Worm (Caenorhabditis elegans) whole organism, L2 larva: ENCODE results near the gene pap-1.

ENCODE experiments used
- F13H6.1 ChIP-seq: sonication (generic microtip); optimal IDR thresholded peaks from 2 replicates; lab custom pipeline; 2016; ENCODE audit warnings: missing genetic modification characterization, missing compliant biosample characterization
- R02D3.7 ChIP-seq: fragments of 150-350 bp; optimal IDR thresholded peaks from 2 replicates; lab custom pipeline; 2014; ENCODE audit warnings: missing biosample characterization, missing genetic modification characterization
- ama-1 ChIP-seq: fragments of 150-350 bp; optimal IDR thresholded peaks from 2 replicates; lab custom pipeline; 2018; ENCODE audit warnings: inconsistent platforms
- ceh-82 ChIP-seq: fragments of 150-350 bp; optimal IDR thresholded peaks from 2 replicates; lab custom pipeline; 2014; ENCODE audit warnings: missing biosample characterization, missing genetic modification characterization
- lin-13 ChIP-seq: fragments of 150-350 bp; optimal IDR thresholded peaks from 2 replicates; lab custom pipeline; 2014; ENCODE audit warnings: missing biosample characterization, missing genetic modification reagents, missing genetic modification characterization
- mdl-1 ChIP-seq, 2 experiments: fragments of 150-350 bp in 1 of 2; sonication (generic microtip) in 1 of 2; optimal IDR thresholded peaks; 2 replicates each; lab custom pipeline; 2017; ENCODE audit warnings: missing biosample characterization in 2 of 2, missing genetic modification characterization in 2 of 2
- nhr-11 ChIP-seq: fragments of 150-350 bp; optimal IDR thresholded peaks from 2 replicates; lab custom pipeline; 2014; ENCODE audit warnings: missing biosample characterization, missing genetic modification characterization
- nhr-12 ChIP-seq: fragments of 150-350 bp; optimal IDR thresholded peaks from 2 replicates; lab custom pipeline; 2014; ENCODE audit warnings: missing biosample characterization, missing genetic modification characterization
- nhr-237 ChIP-seq: fragments of 150-350 bp; optimal IDR thresholded peaks from 2 replicates; lab custom pipeline; 2014; ENCODE audit warnings: missing biosample characterization, missing genetic modification characterization
- nhr-25 ChIP-seq: fragments of 150-350 bp; sonication (generic microtip); optimal IDR thresholded peaks from 3 replicates; lab custom pipeline; 2014; ENCODE audit warnings: missing biosample characterization, missing genetic modification characterization
- skn-1 ChIP-seq: sonication (generic microtip); optimal IDR thresholded peaks from 2 replicates; lab custom pipeline; 2017; ENCODE audit warnings: missing biosample characterization, missing genetic modification characterization
- zag-1 ChIP-seq: fragments of 150-350 bp; optimal IDR thresholded peaks from 2 replicates; lab custom pipeline; 2014; ENCODE audit warnings: missing biosample characterization, missing genetic modification characterization
- ztf-11 ChIP-seq: sonication (generic microtip); optimal IDR thresholded peaks from 2 replicates; lab custom pipeline; 2017; ENCODE audit warnings: missing biosample characterization, missing genetic modification characterization

DNA sequence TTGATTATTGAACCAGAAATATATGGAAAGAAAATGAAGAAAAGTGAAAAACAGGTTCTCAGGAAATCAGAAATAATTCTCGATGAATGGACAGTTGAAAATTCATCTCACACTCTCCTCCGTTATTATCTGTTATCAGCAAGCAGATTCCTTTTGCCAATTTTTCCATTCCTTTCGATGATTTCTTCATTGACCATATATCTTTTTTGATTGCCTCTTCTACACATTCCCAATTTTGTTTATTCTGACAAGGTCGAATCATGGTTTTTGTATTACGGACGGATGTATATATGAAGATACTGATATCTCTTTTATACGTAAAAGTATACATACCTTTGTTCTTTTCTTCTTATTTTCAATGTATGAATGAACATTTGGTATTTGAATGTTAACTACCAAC is 18.9 kb downstream of the pap-1 start:
- TF ChIP-seq skn-1 (tag; lab: Kevin White, UChicago) (no peak), ceh-82 (no peak), nhr-25 (tag; lab: Kevin White, UChicago) (no peak), mdl-1 (tag; optimal IDR thresholded peaks at IDR 0.05; lab: Kevin White, UChicago) (no peak), nhr-12 (tag; lab: Kevin White, UChicago) (no peak), ama-1 (lab: Kevin White, UChicago) (no peak), lin-13 (GFP tag; lab: Kevin White, UChicago) (no peak), ztf-11 (tag; lab: Kevin White, UChicago) (no peak), F13H6.1 (no peak), R02D3.7 (tag; lab: Kevin White, UChicago) (no peak), zag-1 (no peak), nhr-237 (tag; lab: Kevin White, UChicago) (no peak), nhr-11 (no peak)
